Worm (Caenorhabditis elegans): ENCODE measurements around the gene mig-21.

ce11 chrIII:5895913-5896312 is 17.7 kb upstream of the mig-21 start, which contains the start of gene pxl-1:
- TF ChIP-seq ceh-31 (tag; optimal IDR thresholded peaks at IDR 0.05) (no peak), ceh-24 (tag; optimal IDR thresholded peaks at IDR 0.05) (no peak), sox-2 (GFP tag; IDR thresholded peaks at IDR 0.05) (no peak), nhr-11 (tag; optimal IDR thresholded peaks at IDR 0.05) (no peak), fkh-10 (GFP tag; optimal IDR thresholded peaks at IDR 0.05) (no peak), ttx-3 (tag; optimal IDR thresholded peaks at IDR 0.05) (no peak)
